Worm (Caenorhabditis elegans) whole organism, mixed stage, embryonic: ENCODE measurements around the gene odr-3.

Experiments
- M03D4.4 ChIP-seq: sonication (generic microtip); optimal IDR thresholded peaks from 2 replicates; lab custom pipeline; 2017; ENCODE audit warnings: mild to moderate bottlenecking, missing genetic modification characterization, missing compliant biosample characterization
- bed-3 ChIP-seq: fragments of 200-800 bp; sonication (Bioruptor generic); optimal IDR thresholded peaks from 3 replicates; lab custom pipeline; 2018; ENCODE audit warnings: mild to moderate bottlenecking, missing genetic modification characterization, moderate library complexity, missing compliant biosample characterization
- ceh-39 ChIP-seq: fragments of 150-350 bp; optimal IDR thresholded peaks from 2 replicates; lab custom pipeline; 2014; ENCODE audit warnings: missing biosample characterization, missing genetic modification characterization
- ceh-43 ChIP-seq: fragments of 200-800 bp; sonication (Bioruptor generic); optimal IDR thresholded peaks from 2 replicates; lab custom pipeline; 2018; ENCODE audit warnings: mild to moderate bottlenecking, missing genetic modification characterization, moderate library complexity, missing compliant biosample characterization
- ces-1 ChIP-seq: fragments of 150-350 bp; optimal IDR thresholded peaks from 2 replicates; lab custom pipeline; 2014; ENCODE audit warnings: missing biosample characterization, missing genetic modification reagents, missing genetic modification characterization
- elt-1 ChIP-seq: sonication (generic microtip); optimal IDR thresholded peaks from 2 replicates; lab custom pipeline; 2017; ENCODE audit warnings: missing genetic modification characterization, mild to moderate bottlenecking, missing compliant biosample characterization, antibody characterized with exemption, moderate library complexity, borderline replicate concordance; ENCODE audit not compliant: insufficient read depth
- elt-3 ChIP-seq: fragments of 150-350 bp; optimal IDR thresholded peaks from 2 replicates; lab custom pipeline; 2014; ENCODE audit warnings: missing biosample characterization, missing genetic modification characterization
- flh-1 ChIP-seq: fragments of 200-800 bp; sonication (Bioruptor generic); optimal IDR thresholded peaks from 2 replicates; lab custom pipeline; 2018; ENCODE audit warnings: mild to moderate bottlenecking, missing genetic modification characterization, moderate library complexity, missing compliant biosample characterization
- ham-2 ChIP-seq: fragments of 200-800 bp; sonication (Bioruptor generic); optimal IDR thresholded peaks from 2 replicates; lab custom pipeline; 2018; ENCODE audit warnings: mild to moderate bottlenecking, missing genetic modification characterization, missing compliant biosample characterization
- lin-13 ChIP-seq: fragments of 150-350 bp; optimal IDR thresholded peaks from 2 replicates; lab custom pipeline; 2014; ENCODE audit warnings: missing biosample characterization, missing genetic modification characterization
- lin-32 ChIP-seq: fragments of 200-800 bp; sonication (Bioruptor generic); optimal IDR thresholded peaks from 2 replicates; lab custom pipeline; 2018; ENCODE audit warnings: mild to moderate bottlenecking, missing genetic modification characterization, missing compliant biosample characterization
- lsy-2 ChIP-seq: fragments of 150-350 bp; optimal IDR thresholded peaks from 2 replicates; lab custom pipeline; 2014; ENCODE audit warnings: missing biosample characterization, missing genetic modification characterization
- mep-1 ChIP-seq: fragments of 150-350 bp; optimal IDR thresholded peaks from 2 replicates; lab custom pipeline; 2017; ENCODE audit warnings: missing biosample characterization, missing genetic modification reagents, missing genetic modification characterization, inconsistent platforms
- mls-2 ChIP-seq: sonication (generic microtip); optimal IDR thresholded peaks from 2 replicates; lab custom pipeline; 2016; ENCODE audit warnings: mild to moderate bottlenecking, missing genetic modification characterization, moderate library complexity, missing compliant biosample characterization
- nhr-2 ChIP-seq: fragments of 150-350 bp; optimal IDR thresholded peaks from 2 replicates; lab custom pipeline; 2014; ENCODE audit warnings: missing biosample characterization, missing genetic modification characterization
- nhr-28 ChIP-seq: fragments of 150-350 bp; optimal IDR thresholded peaks from 2 replicates; lab custom pipeline; 2014; ENCODE audit warnings: missing biosample characterization, missing genetic modification characterization
- nhr-76 ChIP-seq: sonication (generic microtip); optimal IDR thresholded peaks from 2 replicates; lab custom pipeline; 2017; ENCODE audit warnings: missing biosample characterization, missing genetic modification characterization
- pha-4 ChIP-seq: fragments of 150-350 bp; optimal IDR thresholded peaks from 2 replicates; lab custom pipeline; 2018; ENCODE audit warnings: missing biosample characterization, missing genetic modification reagents, missing genetic modification characterization
- sem-2 ChIP-seq: fragments of 200-800 bp; sonication (Bioruptor generic); optimal IDR thresholded peaks from 2 replicates; lab custom pipeline; 2018; ENCODE audit warnings: mild to moderate bottlenecking, missing genetic modification characterization, missing compliant biosample characterization
- snpc-4 ChIP-seq: fragments of 150-350 bp; optimal IDR thresholded peaks from 2 replicates; lab custom pipeline; 2014; ENCODE audit warnings: missing biosample characterization, missing genetic modification characterization
- tbx-8 ChIP-seq: fragments of 200-800 bp; sonication (Bioruptor generic); optimal IDR thresholded peaks from 2 replicates; lab custom pipeline; 2018; ENCODE audit warnings: mild to moderate bottlenecking, missing genetic modification characterization, moderate library complexity, missing compliant biosample characterization
- unc-120 ChIP-seq: sonication (generic microtip); optimal IDR thresholded peaks from 2 replicates; lab custom pipeline; 2017; ENCODE audit warnings: missing genetic modification characterization, missing compliant biosample characterization; ENCODE audit not compliant: poor library complexity, severe bottlenecking
- unc-62 ChIP-seq: fragments of 150-350 bp; optimal IDR thresholded peaks from 2 replicates; lab custom pipeline; 2014; ENCODE audit warnings: missing biosample characterization, missing genetic modification reagents, missing genetic modification characterization
- zip-8 ChIP-seq: fragments of 150-350 bp; optimal IDR thresholded peaks from 2 replicates; lab custom pipeline; 2014; ENCODE audit warnings: missing biosample characterization, missing genetic modification characterization

Gene odr-3

ce11 chrV:13207426-13207825 is 41.9 kb downstream of the odr-3 start, which contains the start of gene F57B1.5:
TSS of gene F57B1.5 (plus strand) at chrV:13207726.
- TF ChIP-seq bed-3 (GFP tag; lab: Kevin White, UChicago) (no peak), flh-1 (GFP tag; lab: Kevin White, UChicago) (no peak), ceh-39 (tag; lab: Kevin White, UChicago) (no peak), snpc-4 (no peak), lsy-2 (tag; lab: Kevin White, UChicago) (no peak)

- TF ChIP-seq elt-1 (no peak), tbx-8 (no peak), ces-1 (GFP tag; lab: Kevin White, UChicago) (no peak), zip-8 (no peak), flh-1 (GFP tag; lab: Kevin White, UChicago) (no peak), nhr-28 (tag; lab: Kevin White, UChicago) (no peak), snpc-4 (no peak), elt-3 (tag; lab: Kevin White, UChicago) (no peak), unc-62 (GFP tag; lab: Kevin White, UChicago) (no peak), mep-1 (tag; lab: Kevin White, UChicago) (no peak), lin-13 (no peak), ceh-43 (no peak), lsy-2 (tag; lab: Kevin White, UChicago) (no peak), mls-2 (tag; lab: Kevin White, UChicago) (no peak), ceh-39 (tag; lab: Kevin White, UChicago) (no peak), nhr-76 (tag; lab: Kevin White, UChicago) (no peak), M03D4.4 (tag; lab: Kevin White, UChicago) (no peak), unc-120 (tag; lab: Kevin White, UChicago) (no peak), ham-2 (GFP tag; lab: Kevin White, UChicago) (no peak), lin-32 (GFP tag; lab: Kevin White, UChicago) (no peak)
These were observed 42.8 kb downstream of the odr-3 start for ce11 chrV:13206514-13206913.

DNA sequence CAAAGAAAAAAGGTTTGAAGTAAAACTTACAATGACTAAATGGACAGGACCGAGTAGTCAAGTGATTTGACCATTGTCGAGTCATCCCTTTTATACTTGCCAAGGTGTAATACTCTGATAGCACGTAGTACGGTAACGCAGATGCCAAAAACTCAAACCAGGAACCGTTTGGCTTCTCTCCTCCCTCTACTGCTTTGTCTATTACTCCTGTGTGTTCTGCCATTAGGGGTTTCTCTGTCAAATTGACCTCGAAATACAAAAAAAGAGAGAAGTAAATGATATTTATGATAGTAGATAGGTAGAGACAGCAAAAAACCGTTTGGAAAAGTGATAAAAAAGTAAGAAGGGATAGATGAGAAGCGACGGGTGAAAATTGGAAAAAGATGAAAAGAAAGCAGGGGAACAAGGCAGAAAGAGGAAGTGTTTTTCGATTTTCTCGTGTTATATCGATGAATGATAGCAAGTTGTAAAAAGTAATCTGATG is 47.2 kb downstream of the odr-3 start, which contains the start of the genes col-159 and col-160:
TSS of gene col-159 (minus strand) at position 51 of the 484 bp plus-strand sequence.
TSS of gene col-160 (minus strand) at position 63 of the 484 bp plus-strand sequence.
- no peak for TF ChIP-seq nhr-28 (tag; lab: Kevin White, UChicago)
- no peak for TF ChIP-seq ces-1 (GFP tag; lab: Kevin White, UChicago)
- TF ChIP-seq nhr-76 (tag; lab: Kevin White, UChicago) = no peak
- TF ChIP-seq unc-120 (tag; lab: Kevin White, UChicago) = no peak
- TF ChIP-seq mep-1 (tag; lab: Kevin White, UChicago) = no peak
- TF ChIP-seq flh-1 (GFP tag; lab: Kevin White, UChicago) = no peak
- TF ChIP-seq nhr-2 (tag; lab: Kevin White, UChicago) = no peak

- TF ChIP-seq pha-4 = no peak
- no peak for TF ChIP-seq sem-2
These were observed 48.7 kb downstream of the odr-3 start for ce11 chrV:13200609-13201008.

- no peak for TF ChIP-seq ceh-39 (tag; lab: Kevin White, UChicago)
- TF ChIP-seq snpc-4 = no peak
- TF ChIP-seq, all 35 proteins: peak for 0
These were observed 51.5 kb downstream of the odr-3 start, which contains the start of gene F57B1.9 for ce11 chrV:13197823-13198222. TSS of gene F57B1.9 (minus strand) at chrV:13197923.
